Worm (Caenorhabditis elegans) whole organism, midembryonic: Measurements from ENCODE around the gene tsr-1.

Source experiments
- T22C8.4 ChIP-seq: fragments of 200-800 bp; sonication (Bioruptor generic); IDR thresholded peaks from 2 replicates; pipeline ENCODE4 v1.3.6; 2022; ENCODE audit warnings: missing genetic modification characterization, missing compliant biosample characterization
- cog-1 ChIP-seq: sonication (generic microtip); optimal IDR thresholded peaks from 2 replicates; lab custom pipeline; 2016; ENCODE audit warnings: missing genetic modification characterization, missing compliant biosample characterization
- flt-1 ChIP-seq: fragments of 200-800 bp; sonication (Bioruptor generic); IDR thresholded peaks from 2 replicates; pipeline ENCODE4 v1.3.6; 2022; ENCODE audit warnings: missing genetic modification characterization, missing compliant biosample characterization
- klf-2 ChIP-seq: fragments of 200-800 bp; sonication (Bioruptor generic); conservative IDR thresholded peaks from 2 replicates; pipeline ENCODE4 v1.3.6; 2022; ENCODE audit warnings: missing genetic modification reagents, missing genetic modification characterization, missing compliant biosample characterization
- med-1 ChIP-seq: sonication (generic microtip); optimal IDR thresholded peaks from 2 replicates; lab custom pipeline; 2017; ENCODE audit warnings: missing genetic modification characterization, mild to moderate bottlenecking, missing compliant biosample characterization, antibody characterized with exemption, missing genetic modification reagents; ENCODE audit not compliant: insufficient read depth
- ref-1 ChIP-seq: fragments of 200-800 bp; sonication (Bioruptor generic); conservative IDR thresholded peaks from 2 replicates; pipeline ENCODE4 v1.3.6; 2022; ENCODE audit warnings: missing genetic modification reagents, missing genetic modification characterization, missing compliant biosample characterization
- tab-1 ChIP-seq: fragments of 200-800 bp; sonication (Bioruptor generic); IDR thresholded peaks from 2 replicates; pipeline ENCODE4 v1.3.6; 2022; ENCODE audit warnings: missing genetic modification characterization, missing compliant biosample characterization
- ztf-23 ChIP-seq: fragments of 200-800 bp; sonication (Bioruptor generic); IDR thresholded peaks from 2 replicates; pipeline ENCODE4 v1.3.6; 2022; ENCODE audit warnings: missing genetic modification reagents, missing genetic modification characterization, missing compliant biosample characterization
- ztf-29 ChIP-seq: fragments of 200-800 bp; sonication (Bioruptor generic); IDR thresholded peaks from 2 replicates; pipeline ENCODE4 v1.3.6; 2022; ENCODE audit warnings: missing genetic modification reagents, missing genetic modification characterization, missing compliant biosample characterization

Gene tsr-1

ce11 chrII:2473270-2473669, at the start of gene tsr-1:
TSS of gene tsr-1 (minus strand) at chrII:2473370.
- TF ChIP-seq ref-1 (GFP tag; lab: Robert Waterston, UW), result no peak
- no peak for TF ChIP-seq med-1
- no peak for TF ChIP-seq ztf-29
- TF ChIP-seq flt-1, result no peak
- no peak for TF ChIP-seq cog-1 (tag; lab: Kevin White, UChicago)
- no peak for TF ChIP-seq ztf-23 (GFP tag; lab: Robert Waterston, UW)
- no peak for TF ChIP-seq klf-2 (GFP tag; lab: Robert Waterston, UW)
- no peak for TF ChIP-seq tab-1 (GFP tag; lab: Robert Waterston, UW)
- TF ChIP-seq T22C8.4 (GFP tag; lab: Robert Waterston, UW), result no peak

ce11 chrII:2521960-2522359, 48.8 kb upstream of the tsr-1 start, which contains the start of gene bath-13:
TSS of gene bath-13 (minus strand) at chrII:2522060.
- TF ChIP-seq ztf-29, result no peak

DNA sequence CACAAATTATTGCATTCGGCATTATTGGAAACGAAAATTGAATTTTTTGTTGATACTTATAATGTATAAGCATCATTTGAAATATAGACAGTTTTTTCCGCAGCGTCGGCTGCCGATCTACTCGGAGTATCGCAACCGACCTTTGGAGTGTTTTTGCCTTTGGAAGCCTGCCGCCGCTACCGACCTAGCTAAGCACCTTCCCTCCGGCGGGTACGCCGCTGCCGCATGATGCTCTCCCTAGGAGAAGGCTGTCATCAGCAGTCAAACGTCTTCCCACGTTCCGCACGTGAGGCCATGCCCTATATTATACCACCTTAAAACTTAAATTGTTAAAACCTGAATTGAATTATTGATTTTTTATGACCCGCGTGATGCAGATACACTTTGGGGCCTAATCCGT, 45.3 kb upstream of the tsr-1 start:
- TF ChIP-seq T22C8.4 (GFP tag; lab: Robert Waterston, UW) (peak; percentile 54; the same call in 1 of the 2 replicates), ref-1 (GFP tag; lab: Robert Waterston, UW) (no peak)

ce11 chrII:2504431-2504928, 31.3 kb upstream of the tsr-1 start, which contains the start of gene gbas-1:
TSS of gene gbas-1 (plus strand) at chrII:2504878.
- TF ChIP-seq med-1 (no peak), klf-2 (GFP tag; lab: Robert Waterston, UW) (no peak), ztf-23 (GFP tag; lab: Robert Waterston, UW) (no peak), cog-1 (tag; lab: Kevin White, UChicago) (no peak)

DNA sequence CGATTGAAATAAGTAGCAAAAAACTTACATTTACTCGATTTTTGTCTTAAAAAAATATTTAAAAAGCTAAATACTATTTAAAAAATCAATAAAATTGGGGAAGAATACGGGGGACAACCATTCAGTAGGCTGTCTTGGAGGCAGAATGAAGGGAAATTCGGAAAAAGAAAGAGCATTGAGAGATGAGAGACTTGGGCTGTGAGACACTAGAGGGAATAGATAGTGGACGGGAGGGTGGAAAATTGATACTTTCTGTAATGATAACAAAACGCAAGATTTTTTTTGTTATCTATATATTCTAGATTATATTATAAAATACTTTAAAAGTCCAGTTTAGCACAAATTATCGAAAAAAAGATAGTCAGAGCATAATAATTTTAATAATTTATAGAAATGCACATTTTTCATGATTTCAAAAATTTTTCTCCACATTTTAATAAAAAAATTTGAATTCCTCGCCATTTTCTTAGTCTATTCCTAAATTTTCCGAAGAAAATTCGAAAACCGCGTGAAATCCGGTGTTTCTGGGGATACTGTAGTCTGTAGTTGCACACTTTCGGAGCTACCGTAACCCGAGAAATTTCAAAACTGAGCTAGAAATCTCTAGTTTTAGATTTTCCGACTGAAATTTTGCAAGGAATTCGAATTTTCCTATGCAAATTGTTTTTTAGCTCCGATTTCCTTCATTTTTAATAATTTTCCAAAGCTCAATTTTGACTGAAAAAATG, 30.7 kb upstream of the tsr-1 start:
- no peak for TF ChIP-seq T22C8.4 (GFP tag; lab: Robert Waterston, UW)
- no peak for TF ChIP-seq cog-1 (tag; lab: Kevin White, UChicago)
- no peak for TF ChIP-seq tab-1 (GFP tag; lab: Robert Waterston, UW)
- TF ChIP-seq med-1, result no peak
- TF ChIP-seq ztf-23 (GFP tag; lab: Robert Waterston, UW), result no peak
- no peak for TF ChIP-seq ztf-29
- no peak for TF ChIP-seq ref-1 (GFP tag; lab: Robert Waterston, UW)
- TF ChIP-seq klf-2 (GFP tag; lab: Robert Waterston, UW), result no peak
- no peak for TF ChIP-seq flt-1

DNA sequence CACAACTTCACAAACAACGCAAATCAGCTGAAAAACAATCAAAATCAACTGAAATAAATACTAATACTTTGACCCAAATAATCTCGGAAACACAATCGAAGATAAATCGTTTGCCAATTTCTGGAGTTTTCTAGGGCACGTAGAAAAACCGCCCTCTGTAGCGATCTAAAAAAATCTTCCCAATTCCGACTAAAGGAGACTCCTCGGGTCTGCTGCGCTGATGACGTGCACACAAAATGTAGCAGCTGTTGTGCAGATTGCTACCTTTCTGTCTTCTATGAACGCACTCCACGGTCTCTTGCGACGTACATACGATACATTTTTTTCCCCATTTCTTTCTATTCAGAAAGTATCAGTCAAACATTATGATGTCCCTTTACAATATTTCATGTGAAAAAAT, 15.2 kb upstream of the tsr-1 start, which contains the start of gene F53G2.1:
TSS of gene F53G2.1 (plus strand) at position 301 of the 400 bp plus-strand sequence.
- TF ChIP-seq klf-2 (GFP tag; lab: Robert Waterston, UW), result no peak
- TF ChIP-seq tab-1 (GFP tag; lab: Robert Waterston, UW), result no peak
- TF ChIP-seq flt-1, result no peak
- no peak for TF ChIP-seq ztf-29
- no peak for TF ChIP-seq T22C8.4 (GFP tag; lab: Robert Waterston, UW)
- TF ChIP-seq ztf-23 (GFP tag; lab: Robert Waterston, UW), result no peak
- no peak for TF ChIP-seq cog-1 (tag; lab: Kevin White, UChicago)
- no peak for TF ChIP-seq ref-1 (GFP tag; lab: Robert Waterston, UW)
- no peak for TF ChIP-seq med-1

ce11 chrII:2483507-2483906, 10.3 kb upstream of the tsr-1 start, which contains the start of gene F53G2.13:
TSS of gene F53G2.13 (plus strand) at chrII:2483807.
- TF ChIP-seq med-1 (no peak), cog-1 (tag; lab: Kevin White, UChicago) (no peak), flt-1 (no peak), ztf-29 (no peak), tab-1 (GFP tag; lab: Robert Waterston, UW) (no peak), ztf-23 (GFP tag; lab: Robert Waterston, UW) (no peak), T22C8.4 (GFP tag; lab: Robert Waterston, UW) (no peak), ref-1 (GFP tag; lab: Robert Waterston, UW) (no peak), klf-2 (GFP tag; lab: Robert Waterston, UW) (no peak)

DNA sequence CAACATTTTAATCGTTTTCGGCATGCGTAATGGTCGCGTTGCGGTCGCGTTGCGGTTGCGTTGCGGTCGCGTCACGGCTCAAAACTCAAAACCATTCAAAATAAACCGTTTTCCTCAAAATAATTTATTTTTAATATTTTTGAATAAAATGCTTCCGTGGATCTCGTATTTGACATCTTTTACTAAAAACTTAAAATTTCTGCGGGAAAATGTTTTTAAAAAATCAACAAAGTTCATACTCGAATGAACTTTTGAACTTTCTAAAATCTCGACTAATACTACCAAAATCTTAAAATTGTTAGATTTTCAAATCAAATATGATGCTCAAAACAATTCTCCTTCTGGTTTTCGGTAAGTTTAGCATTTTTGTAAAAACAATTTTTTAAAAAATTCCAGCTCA, 8.5 kb upstream of the tsr-1 start, which contains the start of gene F53G2.2:
TSS of gene F53G2.2 (plus strand) at position 301 of the 400 bp plus-strand sequence.
- TF ChIP-seq ztf-29 (no peak), tab-1 (GFP tag; lab: Robert Waterston, UW) (no peak), med-1 (no peak), flt-1 (no peak), klf-2 (GFP tag; lab: Robert Waterston, UW) (no peak), cog-1 (tag; lab: Kevin White, UChicago) (no peak), ref-1 (GFP tag; lab: Robert Waterston, UW) (no peak), T22C8.4 (GFP tag; lab: Robert Waterston, UW) (no peak), ztf-23 (GFP tag; lab: Robert Waterston, UW) (no peak)

DNA sequence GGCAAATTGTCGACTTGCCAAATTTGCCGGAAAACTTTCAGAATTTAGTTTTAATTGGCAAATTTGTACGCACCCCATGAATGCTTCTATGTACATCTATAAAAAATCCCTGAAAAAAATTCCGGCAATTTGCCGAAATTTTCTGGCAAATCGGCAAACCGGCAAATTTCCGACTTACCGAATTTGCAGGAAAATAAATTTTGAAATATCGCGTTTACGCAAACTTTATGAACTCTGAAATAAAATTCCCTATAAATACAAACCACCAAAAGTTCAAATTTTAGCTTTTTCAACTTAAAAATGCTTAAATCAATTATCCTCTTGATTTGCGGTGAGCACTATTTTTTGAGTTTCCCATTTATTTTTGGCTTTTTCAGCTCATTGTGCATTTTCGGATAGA, 6.9 kb upstream of the tsr-1 start, which contains the start of gene F53G2.3:
TSS of gene F53G2.3 (plus strand) at position 301 of the 400 bp plus-strand sequence.
- TF ChIP-seq klf-2 (GFP tag; lab: Robert Waterston, UW), result no peak
- TF ChIP-seq ztf-23 (GFP tag; lab: Robert Waterston, UW), result no peak
- no peak for TF ChIP-seq ref-1 (GFP tag; lab: Robert Waterston, UW)
- no peak for TF ChIP-seq T22C8.4 (GFP tag; lab: Robert Waterston, UW)
- TF ChIP-seq flt-1, result no peak
- no peak for TF ChIP-seq ztf-29
- TF ChIP-seq med-1, result no peak
- TF ChIP-seq cog-1 (tag; lab: Kevin White, UChicago), result no peak
- no peak for TF ChIP-seq tab-1 (GFP tag; lab: Robert Waterston, UW)

ce11 chrII:2479047-2479446, 5.9 kb upstream of the tsr-1 start, which contains the start of gene F53G2.12:
TSS of gene F53G2.12 (minus strand) at chrII:2479090.
- TF ChIP-seq cog-1 (tag; lab: Kevin White, UChicago) (no peak), med-1 (no peak), tab-1 (GFP tag; lab: Robert Waterston, UW) (no peak), ref-1 (GFP tag; lab: Robert Waterston, UW) (no peak), flt-1 (no peak), ztf-23 (GFP tag; lab: Robert Waterston, UW) (no peak), T22C8.4 (GFP tag; lab: Robert Waterston, UW) (no peak)
